Worm (Caenorhabditis elegans): ENCODE results near the gene cox-6A.
"Not testable (repeated sequence)": the region's sequence is repeated elsewhere in the genome, so short reads cannot be mapped to it uniquely, and the experiment has no call there.

Gene cox-6A

ce11 chrIII:5081573-5081823 lies at the start of gene cox-6A:
Gene cox-6A (plus strand): TSS chrIII:5081724.
- TF ChIP-seq W03F9.2 (tag; optimal IDR thresholded peaks at IDR 0.05) (no peak), dao-5 (tag; optimal IDR thresholded peaks at IDR 0.05) (no peak), him-1 (tag; optimal IDR thresholded peaks at IDR 0.05) (no peak)

ce11 chrIII:5036158-5036557 lies 45.4 kb upstream of the cox-6A start, which contains the start of gene C45G9.6:
Gene C45G9.6 (plus strand): TSS chrIII:5036458.
- no peak for TF ChIP-seq dao-5 (tag; optimal IDR thresholded peaks at IDR 0.05)
- no peak for TF ChIP-seq W03F9.2 (tag; optimal IDR thresholded peaks at IDR 0.05)
- no peak for TF ChIP-seq him-1 (tag; optimal IDR thresholded peaks at IDR 0.05)

ce11 chrIII:5042112-5042511 lies 39.4 kb upstream of the cox-6A start, which contains the start of gene nlp-43:
Gene nlp-43 (plus strand): TSS chrIII:5042412.
- no peak for TF ChIP-seq W03F9.2 (tag; optimal IDR thresholded peaks at IDR 0.05)

- TF ChIP-seq him-1 (tag; optimal IDR thresholded peaks at IDR 0.05) (no peak), W03F9.2 (tag; optimal IDR thresholded peaks at IDR 0.05) (no peak), dao-5 (tag; optimal IDR thresholded peaks at IDR 0.05) (no peak)
Measured at ce11 chrIII:5044709-5045108, 36.8 kb upstream of the cox-6A start, which contains the start of gene C45G9.14. Gene C45G9.14 (plus strand): TSS chrIII:5045009.

- TF ChIP-seq dao-5 (tag; optimal IDR thresholded peaks at IDR 0.05) (no peak), W03F9.2 (tag; optimal IDR thresholded peaks at IDR 0.05) (peak; percentile 55)
Measured at ce11 chrIII:5047175-5047574, 34.3 kb upstream of the cox-6A start, which contains the start of gene txbp-3. Gene txbp-3 (minus strand): TSS chrIII:5047459.

ce11 chrIII:5047740-5048139 lies 33.8 kb upstream of the cox-6A start, which contains the start of gene C45G9.5:
Gene C45G9.5 (plus strand): TSS chrIII:5048117.
- no peak for TF ChIP-seq W03F9.2 (tag; optimal IDR thresholded peaks at IDR 0.05)
- TF ChIP-seq dao-5 (tag; optimal IDR thresholded peaks at IDR 0.05): no peak

ce11 chrIII:5051949-5052348 lies 29.6 kb upstream of the cox-6A start, which contains the start of gene C45G9.15:
Gene C45G9.15 (minus strand): TSS chrIII:5052049.
- TF ChIP-seq W03F9.2 (tag; optimal IDR thresholded peaks at IDR 0.05) (no peak), him-1 (tag; optimal IDR thresholded peaks at IDR 0.05) (no peak), dao-5 (tag; optimal IDR thresholded peaks at IDR 0.05) (no peak)

- no peak for TF ChIP-seq him-1 (tag; optimal IDR thresholded peaks at IDR 0.05)
- TF ChIP-seq dao-5 (tag; optimal IDR thresholded peaks at IDR 0.05): no peak
- no peak for TF ChIP-seq W03F9.2 (tag; optimal IDR thresholded peaks at IDR 0.05)
Measured at ce11 chrIII:5053541-5053940, 28.0 kb upstream of the cox-6A start, which contains the start of gene C45G9.8. Gene C45G9.8 (minus strand): TSS chrIII:5053641.

- not testable (repeated sequence) for TF ChIP-seq W03F9.2, him-1, dao-5 (tag; optimal IDR thresholded peaks at IDR 0.05)
Measured at ce11 chrIII:5055709-5056108, 25.8 kb upstream of the cox-6A start, which contains the start of gene C45G9.9. Gene C45G9.9 (minus strand): TSS chrIII:5055809.

ce11 chrIII:5061798-5062197 lies 19.7 kb upstream of the cox-6A start, which contains the start of gene C45G9.10:
Gene C45G9.10 (minus strand): TSS chrIII:5061898.
- TF ChIP-seq dao-5 (tag; optimal IDR thresholded peaks at IDR 0.05): no peak
- no peak for TF ChIP-seq him-1 (tag; optimal IDR thresholded peaks at IDR 0.05)
- no peak for TF ChIP-seq W03F9.2 (tag; optimal IDR thresholded peaks at IDR 0.05)

ce11 chrIII:5062406-5062805 lies 19.1 kb upstream of the cox-6A start, which contains the start of gene C45G9.4:
Gene C45G9.4 (plus strand): TSS chrIII:5062706.
- TF ChIP-seq dao-5, W03F9.2, him-1 (tag; optimal IDR thresholded peaks at IDR 0.05): not testable (repeated sequence)

- TF ChIP-seq him-1 (tag; optimal IDR thresholded peaks at IDR 0.05): peak; percentile 59
- peak; percentile 40 for TF ChIP-seq W03F9.2 (tag; optimal IDR thresholded peaks at IDR 0.05)
- TF ChIP-seq dao-5 (tag; optimal IDR thresholded peaks at IDR 0.05): no peak
Measured at ce11 chrIII:5068675-5069233, 12.8 kb upstream of the cox-6A start, which contains the start of the genes C45G9.11 and C45G9.2. Gene C45G9.11 (minus strand): TSS chrIII:5068725. Gene C45G9.2 (plus strand): TSS chrIII:5069066.

- TF ChIP-seq dao-5 (tag; optimal IDR thresholded peaks at IDR 0.05) (no peak), him-1 (tag; optimal IDR thresholded peaks at IDR 0.05) (no peak), W03F9.2 (tag; optimal IDR thresholded peaks at IDR 0.05) (no peak)
Measured at ce11 chrIII:5071509-5071908, 10.0 kb upstream of the cox-6A start, which contains the start of gene C45G9.12. Gene C45G9.12 (minus strand): TSS chrIII:5071609.

- TF ChIP-seq W03F9.2 (tag; optimal IDR thresholded peaks at IDR 0.05): no peak
- TF ChIP-seq him-1 (tag; optimal IDR thresholded peaks at IDR 0.05): no peak
- TF ChIP-seq dao-5 (tag; optimal IDR thresholded peaks at IDR 0.05): no peak
Measured at ce11 chrIII:5074398-5074797, 7.1 kb upstream of the cox-6A start, which contains the start of gene ttbk-6. Gene ttbk-6 (plus strand): TSS chrIII:5074698.

- TF ChIP-seq dao-5 (tag; optimal IDR thresholded peaks at IDR 0.05) (no peak), W03F9.2 (tag; optimal IDR thresholded peaks at IDR 0.05) (no peak), him-1 (tag; optimal IDR thresholded peaks at IDR 0.05) (no peak)
Measured at ce11 chrIII:5076569-5076968, 5.0 kb upstream of the cox-6A start.

All from whole organism, L4/young adult.